Fruit fly (Drosophila melanogaster) whole organism, wandering third instar larva: ENCODE results near the gene CG4511.

ENCODE experiments used
- Hr83 ChIP-seq: fragments of 200-300 bp; sonication (Bioruptor generic); optimal IDR thresholded peaks from 2 replicates; lab custom pipeline; 2016; ENCODE audit warnings: missing biosample characterization, mild to moderate bottlenecking, missing genetic modification characterization, moderate library complexity; ENCODE audit not compliant: poor library complexity, severe bottlenecking
- dmrt93B ChIP-seq: fragments of 200-800 bp; sonication (Bioruptor generic); optimal IDR thresholded peaks from 2 replicates; lab custom pipeline; 2018; ENCODE audit warnings: missing biosample characterization, mild to moderate bottlenecking, missing genetic modification characterization

DNA sequence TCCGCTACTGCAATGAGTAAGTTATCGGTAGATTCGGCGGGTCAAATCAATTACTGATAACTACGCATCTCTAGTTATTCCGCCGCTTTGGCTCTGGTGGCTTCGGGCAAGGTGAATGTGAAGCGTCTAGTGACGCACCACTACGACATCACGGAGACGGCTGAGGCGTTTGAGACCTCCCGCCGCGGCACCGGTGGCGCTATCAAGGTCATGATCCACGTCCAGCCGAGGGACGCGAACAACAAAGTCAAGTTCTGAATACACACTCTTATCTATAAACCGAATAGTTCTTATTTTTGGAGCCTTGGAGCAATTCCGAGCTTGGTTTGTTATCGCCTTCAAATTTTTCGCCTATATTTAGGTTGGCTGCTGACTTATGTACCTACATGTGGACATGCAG is 23.5 kb downstream of the CG4511 start:
- TF ChIP-seq dmrt93B, result no peak
- no peak for TF ChIP-seq Hr83 (GFP tag; lab: Kevin White, UChicago)
